Fruit fly (Drosophila melanogaster) whole organism, embryonic: ENCODE results near the gene osk.

Experiments
- Adf1 ChIP-seq: fragments of 200-800 bp; sonication (Bioruptor generic); IDR thresholded peaks from 2 replicates; pipeline ENCODE4 v1.3.6; 2022; ENCODE audit warnings: missing biosample characterization, missing genetic modification characterization
- BEAF-32 ChIP-seq: fragments of 200-800 bp; sonication (Bioruptor generic); optimal IDR thresholded peaks from 3 replicates; lab custom pipeline; 2017; ENCODE audit warnings: missing biosample characterization, missing genetic modification characterization, mild to moderate bottlenecking, moderate library complexity, missing genetic modification reagents
- Bteb2 ChIP-seq: fragments of 200-800 bp; sonication (Bioruptor generic); optimal IDR thresholded peaks from 2 replicates; lab custom pipeline; 2016; ENCODE audit warnings: missing biosample characterization, missing genetic modification characterization
- CG10267 ChIP-seq: fragments of 200-800 bp; sonication (Bioruptor generic); optimal IDR thresholded peaks from 2 replicates; lab custom pipeline; 2018; ENCODE audit warnings: missing biosample characterization, mild to moderate bottlenecking, missing genetic modification characterization, moderate library complexity
- CG11085 ChIP-seq: fragments of 200-800 bp; sonication (Bioruptor generic); IDR thresholded peaks from 2 replicates; pipeline ENCODE4 v1.3.6; 2022; ENCODE audit warnings: missing biosample characterization, missing genetic modification characterization
- CG14050 ChIP-seq: fragments of 200-800 bp; sonication (Bioruptor generic); IDR thresholded peaks from 3 replicates; pipeline ENCODE4 v1.3.6; 2022; ENCODE audit warnings: missing biosample characterization, missing genetic modification characterization
- CG14710 ChIP-seq: fragments of 200-800 bp; sonication (Bioruptor generic); optimal IDR thresholded peaks from 3 replicates; lab custom pipeline; 2019; ENCODE audit warnings: missing biosample characterization, mild to moderate bottlenecking, missing genetic modification characterization, moderate library complexity
- CG1602 ChIP-seq: fragments of 200-800 bp; sonication (Bioruptor generic); optimal IDR thresholded peaks from 3 replicates; lab custom pipeline; 2016; ENCODE audit warnings: missing biosample characterization, missing genetic modification characterization
- CG17612 ChIP-seq: fragments of 200-800 bp; sonication (Bioruptor generic); IDR thresholded peaks from 2 replicates; pipeline ENCODE4 v1.3.6; 2022; ENCODE audit warnings: missing biosample characterization, missing genetic modification characterization
- CG17802 ChIP-seq: fragments of 200-800 bp; sonication (Bioruptor generic); optimal IDR thresholded peaks from 2 replicates; lab custom pipeline; 2018; ENCODE audit warnings: missing biosample characterization, mild to moderate bottlenecking, missing genetic modification characterization, moderate library complexity
- CG2129 ChIP-seq: fragments of 200-800 bp; sonication (Bioruptor generic); IDR thresholded peaks from 2 replicates; pipeline ENCODE4 v1.3.6; 2022; ENCODE audit warnings: missing biosample characterization, missing genetic modification characterization; ENCODE audit not compliant: partially characterized antibody
- CG2712 ChIP-seq: fragments of 200-800 bp; optimal IDR thresholded peaks from 3 replicates; lab custom pipeline; 2019; ENCODE audit warnings: missing biosample characterization, mild to moderate bottlenecking, missing genetic modification characterization, moderate library complexity
- CG30020 ChIP-seq: fragments of 200-800 bp; optimal IDR thresholded peaks from 2 replicates; lab custom pipeline; 2019; ENCODE audit warnings: missing biosample characterization, mild to moderate bottlenecking, missing genetic modification characterization, moderate library complexity
- CG30403 ChIP-seq: fragments of 200-800 bp; sonication (Bioruptor generic); optimal IDR thresholded peaks from 3 replicates; lab custom pipeline; 2016; ENCODE audit warnings: missing biosample characterization, missing genetic modification characterization
- CG31365 ChIP-seq: fragments of 200-800 bp; sonication (Bioruptor generic); optimal IDR thresholded peaks from 2 replicates; lab custom pipeline; 2018; ENCODE audit warnings: missing biosample characterization, mild to moderate bottlenecking, missing genetic modification characterization
- CG3281 ChIP-seq: fragments of 200-800 bp; sonication (Bioruptor generic); optimal IDR thresholded peaks from 3 replicates; lab custom pipeline; 2017; ENCODE audit warnings: missing biosample characterization, mild to moderate bottlenecking, missing genetic modification characterization
- CG34422 ChIP-seq: fragments of 200-800 bp; sonication (Bioruptor generic); IDR thresholded peaks from 3 replicates; pipeline ENCODE4 v1.3.6; 2022; ENCODE audit warnings: missing biosample characterization, missing genetic modification characterization
- CG6272 ChIP-seq: fragments of 200-800 bp; sonication (Bioruptor generic); IDR thresholded peaks from 2 replicates; pipeline ENCODE4 v1.3.6; 2022; ENCODE audit warnings: missing biosample characterization, missing genetic modification characterization
- CG7372 ChIP-seq: fragments of 200-800 bp; sonication (Bioruptor generic); IDR thresholded peaks from 2 replicates; pipeline ENCODE4 v1.3.6; 2022; ENCODE audit warnings: missing biosample characterization, missing genetic modification characterization
- CG8388 ChIP-seq: fragments of 200-800 bp; sonication (Bioruptor generic); optimal IDR thresholded peaks from 2 replicates; lab custom pipeline; 2019; ENCODE audit warnings: missing biosample characterization, mild to moderate bottlenecking, missing genetic modification characterization, moderate library complexity
- CG8765 ChIP-seq: fragments of 200-800 bp; sonication (Bioruptor generic); IDR thresholded peaks from 2 replicates; pipeline ENCODE4 v1.3.6; 2022; ENCODE audit warnings: missing biosample characterization, missing genetic modification characterization
- CG9215 ChIP-seq: fragments of 200-800 bp; sonication (Bioruptor generic); IDR thresholded peaks from 2 replicates; pipeline ENCODE4 v1.3.6; 2022; ENCODE audit warnings: missing biosample characterization, missing genetic modification characterization
- CG9727 ChIP-seq: fragments of 200-800 bp; sonication (Bioruptor generic); optimal IDR thresholded peaks from 3 replicates; lab custom pipeline; 2017; ENCODE audit warnings: missing biosample characterization, mild to moderate bottlenecking, missing genetic modification characterization
- Camta ChIP-seq: fragments of 200-800 bp; sonication (Bioruptor generic); optimal IDR thresholded peaks from 2 replicates; lab custom pipeline; 2016; ENCODE audit warnings: missing biosample characterization, missing genetic modification characterization
- Chrac-16 ChIP-seq: fragments of 200-800 bp; sonication (Bioruptor generic); optimal IDR thresholded peaks from 3 replicates; lab custom pipeline; 2016; ENCODE audit warnings: missing biosample characterization, missing genetic modification characterization
- Dbx ChIP-seq: fragments of 200-800 bp; sonication (Bioruptor generic); IDR thresholded peaks from 3 replicates; pipeline ENCODE4 v1.3.6; 2022; ENCODE audit warnings: missing biosample characterization, missing genetic modification characterization
- Dfd ChIP-seq, 2 experiments: fragments of >200 bp; optimal IDR thresholded peaks; 2 replicates each; lab custom pipeline; 2017; ENCODE audit warnings: missing biosample characterization in 2 of 2, missing genetic modification characterization in 2 of 2
- Ets65A ChIP-seq: fragments of 200-800 bp; sonication (Bioruptor generic); peaks from one replicate; lab custom pipeline; 2016; ENCODE audit warnings: missing biosample characterization, missing genetic modification characterization
- H2.0 ChIP-seq: fragments of 200-800 bp; sonication (Bioruptor generic); IDR thresholded peaks from 2 replicates; pipeline ENCODE4 v1.3.6; 2022; ENCODE audit warnings: missing biosample characterization, missing genetic modification characterization
- HLH54F ChIP-seq: fragments of 200-800 bp; sonication (Bioruptor generic); optimal IDR thresholded peaks from 3 replicates; lab custom pipeline; 2016; ENCODE audit warnings: missing biosample characterization, missing genetic modification characterization
- MBD-R2 ChIP-seq: fragments of 200-800 bp; sonication (Bioruptor generic); IDR thresholded peaks from 2 replicates; pipeline ENCODE4 v1.3.6; 2022; ENCODE audit warnings: missing biosample characterization, missing genetic modification characterization
- MESR4 ChIP-seq: fragments of 200-800 bp; sonication (Bioruptor generic); optimal IDR thresholded peaks from 2 replicates; lab custom pipeline; 2018; ENCODE audit warnings: missing biosample characterization, mild to moderate bottlenecking, missing genetic modification characterization, moderate library complexity
- Neu2 ChIP-seq: fragments of 200-800 bp; sonication (Bioruptor generic); optimal IDR thresholded peaks from 3 replicates; lab custom pipeline; 2016; ENCODE audit warnings: missing biosample characterization, missing genetic modification characterization, borderline replicate concordance
- Opbp ChIP-seq: fragments of 200-800 bp; sonication (Bioruptor generic); IDR thresholded peaks from 3 replicates; pipeline ENCODE4 v1.3.6; 2022; ENCODE audit warnings: missing biosample characterization, missing genetic modification characterization; ENCODE audit not compliant: partially characterized antibody
- aop ChIP-seq: fragments of 200-800 bp; sonication (Bioruptor generic); IDR thresholded peaks from 2 replicates; pipeline ENCODE4 v1.3.6; 2022; ENCODE audit warnings: missing biosample characterization, missing genetic modification characterization
- bowl ChIP-seq: fragments of 200-800 bp; sonication (Bioruptor generic); IDR thresholded peaks from 2 replicates; pipeline ENCODE4 v1.3.6; 2022; ENCODE audit warnings: missing biosample characterization, missing genetic modification characterization
- br ChIP-seq: fragments of >200 bp; optimal IDR thresholded peaks from 2 replicates; lab custom pipeline; 2017
- corto ChIP-seq: fragments of 200-800 bp; sonication (Bioruptor generic); optimal IDR thresholded peaks from 2 replicates; lab custom pipeline; 2016; ENCODE audit warnings: missing biosample characterization, mild to moderate bottlenecking, missing genetic modification characterization, moderate library complexity
- inv ChIP-seq: fragments of 200-800 bp; sonication (Bioruptor generic); IDR thresholded peaks from 2 replicates; pipeline ENCODE4 v1.3.6; 2022; ENCODE audit warnings: missing biosample characterization, missing genetic modification characterization; ENCODE audit not compliant: partially characterized antibody
- mam ChIP-seq: fragments of 200-800 bp; sonication (Bioruptor generic); optimal IDR thresholded peaks from 3 replicates; lab custom pipeline; 2016; ENCODE audit warnings: missing biosample characterization, missing genetic modification characterization
- nerfin-1 ChIP-seq: fragments of 200-800 bp; sonication (Bioruptor generic); optimal IDR thresholded peaks from 3 replicates; lab custom pipeline; 2019; ENCODE audit warnings: missing biosample characterization, mild to moderate bottlenecking, missing genetic modification characterization, moderate library complexity
- pho ChIP-seq: fragments of 200-800 bp; sonication (Bioruptor generic); optimal IDR thresholded peaks from 2 replicates; lab custom pipeline; 2016; ENCODE audit warnings: missing biosample characterization, missing genetic modification characterization
- pnt ChIP-seq: fragments of 200-800 bp; sonication (Bioruptor generic); optimal IDR thresholded peaks from 3 replicates; lab custom pipeline; 2016; ENCODE audit warnings: missing biosample characterization, missing genetic modification characterization
- row ChIP-seq: fragments of 200-800 bp; sonication (Bioruptor generic); IDR thresholded peaks from 3 replicates; pipeline ENCODE4 v1.3.6; 2022; ENCODE audit warnings: missing biosample characterization, missing genetic modification characterization
- sens-2 ChIP-seq: fragments of 200-800 bp; sonication (Bioruptor generic); IDR thresholded peaks from 2 replicates; pipeline ENCODE4 v1.3.6; 2022; ENCODE audit warnings: missing biosample characterization, missing genetic modification characterization
- seq ChIP-seq: fragments of 200-800 bp; sonication (Bioruptor generic); IDR thresholded peaks from 2 replicates; pipeline ENCODE4 v1.3.6; 2022; ENCODE audit warnings: missing biosample characterization, missing genetic modification characterization
- shn ChIP-seq: fragments of 200-800 bp; sonication (Bioruptor generic); optimal IDR thresholded peaks from 3 replicates; lab custom pipeline; 2016; ENCODE audit warnings: missing biosample characterization, missing genetic modification characterization
- sisA ChIP-seq: fragments of 200-800 bp; sonication (Bioruptor generic); IDR thresholded peaks from 2 replicates; pipeline ENCODE4 v1.3.6; 2022; ENCODE audit warnings: missing biosample characterization, missing genetic modification characterization
- ssp ChIP-seq: fragments of 200-800 bp; sonication (Bioruptor generic); IDR thresholded peaks from 2 replicates; pipeline ENCODE4 v1.3.6; 2022; ENCODE audit warnings: missing biosample characterization, missing genetic modification characterization
- tin ChIP-seq: fragments of 200-800 bp; sonication (Bioruptor generic); optimal IDR thresholded peaks from 3 replicates; lab custom pipeline; 2016; ENCODE audit warnings: missing biosample characterization, missing genetic modification characterization
- vvl ChIP-seq: fragments of 200-800 bp; sonication (Bioruptor generic); IDR thresholded peaks from 2 replicates; pipeline ENCODE4 v1.3.6; 2022; ENCODE audit warnings: missing biosample characterization, missing genetic modification characterization

Gene osk

DNA sequence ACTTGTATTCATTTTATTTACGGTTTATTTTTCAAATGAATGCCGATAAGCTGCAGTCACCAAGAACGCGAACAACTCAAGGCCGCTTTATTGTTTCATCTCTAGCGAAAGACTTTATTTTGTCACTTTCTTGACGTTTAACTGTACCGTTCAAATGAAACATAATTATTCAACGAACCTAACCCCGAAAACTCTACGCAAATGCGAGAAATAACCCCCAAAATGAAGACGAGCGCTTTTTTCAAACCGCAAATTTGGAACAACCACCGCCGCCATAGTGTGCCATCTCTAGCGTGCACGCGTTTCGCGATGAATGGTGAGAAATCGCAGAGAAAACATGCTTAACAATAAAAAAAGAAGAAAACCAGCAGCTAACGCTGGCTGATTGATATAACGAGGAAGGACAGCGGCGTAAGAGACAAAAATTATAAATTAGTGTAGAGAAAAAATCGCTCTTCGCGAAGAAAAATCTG lies 49.7 kb downstream of the osk start, which contains the start of gene CG11970:
CG11970 (plus strand) TSS at position 117 of the 473 bp plus-strand sequence.
- TF ChIP-seq CG34422 (GFP tag; lab: Robert Waterston, UW) (0 out of 3 replicates have a peak, but pooled peaks have one; percentile 48), seq (GFP tag; lab: Robert Waterston, UW) (peak; percentile 53), CG8388 (GFP tag; lab: Kevin White, UChicago) (peak; percentile 8), pho (GFP tag; lab: Kevin White, UChicago) (peak; percentile 56), Bteb2 (GFP tag; lab: Kevin White, UChicago) (no peak), CG3281 (GFP tag; lab: Kevin White, UChicago) (peak; percentile 21), CG17612 (GFP tag; lab: Robert Waterston, UW) (no peak), ssp (GFP tag; lab: Robert Waterston, UW) (0 out of 2 replicates have a peak, but pooled peaks have one; percentile 10), CG10267 (tag; lab: Kevin White, UChicago) (peak; percentile 17), br (lab: Kevin White, UChicago) (no peak), nerfin-1 (tag; lab: Kevin White, UChicago) (peak; percentile 8), CG14050 (GFP tag; lab: Robert Waterston, UW) (0 out of 3 replicates have a peak, but pooled peaks have one; percentile 10), CG2129 (GFP tag; lab: Robert Waterston, UW) (0 out of 2 replicates have a peak, but pooled peaks have one; percentile 10), MESR4 (GFP tag; lab: Kevin White, UChicago) (peak; percentile 86), Opbp (GFP tag; lab: Robert Waterston, UW) (peak; percentile 10; the same call in 1 of the 3 replicates), Adf1 (GFP tag; lab: Robert Waterston, UW) (no peak), CG31365 (tag; lab: Kevin White, UChicago) (no peak), mam (GFP tag; lab: Kevin White, UChicago) (peak; percentile 49), MBD-R2 (GFP tag; lab: Robert Waterston, UW) (peak; percentile 61), CG17802 (tag; lab: Kevin White, UChicago) (no peak), Ets65A (peak; percentile 88), aop (no peak), bowl (GFP tag; lab: Robert Waterston, UW) (no peak), corto (GFP tag; lab: Kevin White, UChicago) (no peak), row (peak; percentile 76), BEAF-32 (GFP tag; lab: Kevin White, UChicago) (peak; percentile 78), CG9215 (GFP tag; lab: Robert Waterston, UW) (peak; percentile 61), Chrac-16 (GFP tag; lab: Kevin White, UChicago) (peak; percentile 36), vvl (GFP tag; lab: Robert Waterston, UW) (peak; percentile 22; the same call in 1 of the 2 replicates), sens-2 (GFP tag; lab: Robert Waterston, UW) (no peak), HLH54F (peak; percentile 26), CG30403 (GFP tag; lab: Kevin White, UChicago) (peak; percentile 67), CG9727 (peak; percentile 49), pnt (GFP tag; lab: Kevin White, UChicago) (peak; percentile 12), Dfd (GFP tag; optimal IDR thresholded peaks at IDR 0.05; lab: Kevin White, UChicago) (no peak), tin (GFP tag; lab: Kevin White, UChicago) (peak; percentile 23), H2.0 (0 out of 2 replicates have a peak, but pooled peaks have one; percentile 3), Dbx (GFP tag; lab: Robert Waterston, UW) (0 out of 3 replicates have a peak, but pooled peaks have one; percentile 15), CG1602 (GFP tag; lab: Kevin White, UChicago) (peak; percentile 10), CG2712 (tag; lab: Kevin White, UChicago) (peak; percentile 40), CG14710 (tag; lab: Kevin White, UChicago) (peak; percentile 55), Camta (GFP tag; lab: Kevin White, UChicago) (peak; percentile 32), sisA (peak; percentile 55), shn (GFP tag; lab: Kevin White, UChicago) (peak; percentile 34), Neu2 (no peak), CG6272 (GFP tag; lab: Robert Waterston, UW) (peak; percentile 69), CG7372 (0 out of 2 replicates have a peak, but pooled peaks have one; percentile 40), CG8765 (no peak), inv (peak; percentile 48), CG30020 (tag; lab: Kevin White, UChicago) (peak; percentile 52), CG11085 (0 out of 2 replicates have a peak, but pooled peaks have one; percentile 44)
